Fruit fly (Drosophila melanogaster) whole organism, embryonic: ENCODE data around the gene CycG.

Experiments used
- Aef1 ChIP-seq: fragments of 200-800 bp; sonication (Bioruptor generic); IDR thresholded peaks from 3 replicates; pipeline ENCODE4 v1.3.6; 2022; ENCODE audit warnings: missing biosample characterization, missing genetic modification characterization
- CG10543 ChIP-seq: fragments of 200-800 bp; sonication (Bioruptor generic); optimal IDR thresholded peaks from 3 replicates; lab custom pipeline; 2017; ENCODE audit warnings: missing biosample characterization, mild to moderate bottlenecking, missing genetic modification characterization, moderate library complexity
- CG10959 ChIP-seq: fragments of 200-800 bp; sonication (Bioruptor generic); IDR thresholded peaks from 2 replicates; pipeline ENCODE4 v1.3.6; 2022; ENCODE audit warnings: missing biosample characterization, missing genetic modification characterization
- CG12219 ChIP-seq: fragments of 200-800 bp; sonication (Bioruptor generic); optimal IDR thresholded peaks from 3 replicates; lab custom pipeline; 2018; ENCODE audit warnings: missing biosample characterization, mild to moderate bottlenecking, missing genetic modification characterization
- CG12769 ChIP-seq: fragments of 200-800 bp; sonication (Bioruptor generic); optimal IDR thresholded peaks from 2 replicates; lab custom pipeline; 2019; ENCODE audit warnings: missing biosample characterization, mild to moderate bottlenecking, missing genetic modification characterization, moderate library complexity
- CG13287 ChIP-seq: fragments of 200-800 bp; sonication (Bioruptor generic); IDR thresholded peaks from 2 replicates; pipeline ENCODE4 v1.3.6; 2022; ENCODE audit warnings: missing biosample characterization, missing genetic modification characterization; ENCODE audit not compliant: partially characterized antibody
- CG13894 ChIP-seq: fragments of 200-800 bp; sonication (Bioruptor generic); optimal IDR thresholded peaks from 3 replicates; lab custom pipeline; 2018; ENCODE audit warnings: missing biosample characterization, mild to moderate bottlenecking, missing genetic modification characterization, moderate library complexity
- CG16863 ChIP-seq: fragments of 200-800 bp; sonication (Bioruptor generic); optimal IDR thresholded peaks from 3 replicates; lab custom pipeline; 2016; ENCODE audit warnings: missing biosample characterization, missing genetic modification characterization
- CG3407 ChIP-seq: fragments of 200-800 bp; sonication (Bioruptor generic); optimal IDR thresholded peaks from 2 replicates; lab custom pipeline; 2018; ENCODE audit warnings: missing biosample characterization, mild to moderate bottlenecking, missing genetic modification characterization
- CG34224 ChIP-seq: fragments of 200-800 bp; sonication (Bioruptor generic); IDR thresholded peaks from 3 replicates; pipeline ENCODE4 v1.3.6; 2022; ENCODE audit warnings: missing biosample characterization, missing genetic modification characterization; ENCODE audit not compliant: partially characterized antibody
- CG9932 ChIP-seq: fragments of 200-800 bp; sonication (Bioruptor generic); IDR thresholded peaks from 2 replicates; pipeline ENCODE4 v1.3.6; 2022; ENCODE audit warnings: missing biosample characterization, missing genetic modification characterization
- Hey ChIP-seq: fragments of 200-800 bp; sonication (Bioruptor generic); optimal IDR thresholded peaks from 3 replicates; lab custom pipeline; 2018; ENCODE audit warnings: missing biosample characterization, mild to moderate bottlenecking, missing genetic modification characterization
- Hmr ChIP-seq: fragments of 200-800 bp; sonication (Bioruptor generic); optimal IDR thresholded peaks from 3 replicates; lab custom pipeline; 2017; ENCODE audit warnings: mild to moderate bottlenecking, missing biosample characterization, missing genetic modification reagents, missing genetic modification characterization
- Hsf ChIP-seq: fragments of 200-800 bp; sonication (Bioruptor generic); optimal IDR thresholded peaks from 3 replicates; lab custom pipeline; 2016; ENCODE audit warnings: missing biosample characterization, missing genetic modification characterization
- NfI ChIP-seq: fragments of 200-800 bp; sonication (Bioruptor generic); optimal IDR thresholded peaks from 3 replicates; lab custom pipeline; 2018; ENCODE audit warnings: missing biosample characterization, mild to moderate bottlenecking, missing genetic modification characterization, moderate library complexity
- Pdp1 ChIP-seq, 2 experiments: fragments of 200-800 bp; sonication (Bioruptor generic); optimal IDR thresholded peaks; 3 replicates each; lab custom pipeline; 2016; ENCODE audit warnings: missing biosample characterization in 2 of 2, missing genetic modification characterization in 2 of 2, mild to moderate bottlenecking in 1 of 2, moderate library complexity in 1 of 2
- Sox100B ChIP-seq: fragments of 200-800 bp; sonication (Bioruptor generic); optimal IDR thresholded peaks from 3 replicates; lab custom pipeline; 2018; ENCODE audit warnings: missing biosample characterization, mild to moderate bottlenecking, missing genetic modification characterization
- abd-A ChIP-seq: fragments of 200-800 bp; sonication (Bioruptor generic); optimal IDR thresholded peaks from 3 replicates; lab custom pipeline; 2019; ENCODE audit warnings: missing biosample characterization, mild to moderate bottlenecking, missing genetic modification characterization, moderate library complexity
- bowl ChIP-seq: fragments of 200-800 bp; sonication (Bioruptor generic); IDR thresholded peaks from 2 replicates; pipeline ENCODE4 v1.3.6; 2022; ENCODE audit warnings: missing biosample characterization, missing genetic modification characterization
- cg ChIP-seq: fragments of 200-800 bp; sonication (Bioruptor generic); optimal IDR thresholded peaks from 3 replicates; lab custom pipeline; 2019; ENCODE audit warnings: missing biosample characterization, mild to moderate bottlenecking, missing genetic modification characterization, moderate library complexity
- chinmo ChIP-seq: fragments of 200-800 bp; sonication (Bioruptor generic); IDR thresholded peaks from 4 replicates; pipeline ENCODE4 v1.3.6; 2022; ENCODE audit warnings: missing biosample characterization, missing genetic modification characterization; ENCODE audit not compliant: partially characterized antibody
- crol ChIP-seq: fragments of 200-800 bp; sonication (Bioruptor generic); IDR thresholded peaks from 2 replicates; pipeline ENCODE4 v1.3.6; 2022; ENCODE audit warnings: missing biosample characterization, missing genetic modification characterization
- cwo ChIP-seq: fragments of 200-800 bp; sonication (Bioruptor generic); optimal IDR thresholded peaks from 3 replicates; lab custom pipeline; 2017; ENCODE audit warnings: missing biosample characterization, missing genetic modification characterization, mild to moderate bottlenecking, moderate library complexity, missing genetic modification reagents
- ftz-f1 ChIP-seq: fragments of 200-800 bp; sonication (Bioruptor generic); optimal IDR thresholded peaks from 2 replicates; lab custom pipeline; 2016; ENCODE audit warnings: missing biosample characterization, missing genetic modification characterization
- gcm2 ChIP-seq: fragments of 200-800 bp; sonication (Bioruptor generic); optimal IDR thresholded peaks from 2 replicates; lab custom pipeline; 2016; ENCODE audit warnings: missing biosample characterization, missing genetic modification characterization
- gsb-n ChIP-seq: fragments of 200-800 bp; sonication (Bioruptor generic); optimal IDR thresholded peaks from 3 replicates; lab custom pipeline; 2018; ENCODE audit warnings: missing biosample characterization, mild to moderate bottlenecking, missing genetic modification characterization
- lab ChIP-seq: fragments of 200-800 bp; sonication (Bioruptor generic); optimal IDR thresholded peaks from 3 replicates; lab custom pipeline; 2017; ENCODE audit warnings: missing biosample characterization, missing genetic modification characterization, mild to moderate bottlenecking, moderate library complexity, missing genetic modification reagents
- lbe ChIP-seq: fragments of 200-800 bp; sonication (Bioruptor generic); optimal IDR thresholded peaks from 2 replicates; lab custom pipeline; 2016; ENCODE audit warnings: missing biosample characterization, mild to moderate bottlenecking, missing genetic modification characterization
- lola ChIP-seq, 3 experiments: fragments of >200 bp in 2 of 3; fragments of 200-800 bp in 1 of 3; sonication (Bioruptor generic) in 1 of 3; optimal IDR thresholded peaks; 2 replicates each; lab custom pipeline; 2017 to 2019; ENCODE audit warnings: missing biosample characterization in 3 of 3, missing genetic modification characterization in 3 of 3, mild to moderate bottlenecking in 1 of 3, moderate library complexity in 1 of 3
- nom ChIP-seq: fragments of 200-800 bp; sonication (Bioruptor generic); optimal IDR thresholded peaks from 2 replicates; lab custom pipeline; 2017; ENCODE audit warnings: missing biosample characterization, missing genetic modification characterization, mild to moderate bottlenecking, moderate library complexity, missing genetic modification reagents
- rib ChIP-seq: fragments of 200-800 bp; sonication (Bioruptor generic); IDR thresholded peaks from 2 replicates; pipeline ENCODE4 v1.3.6; 2022; ENCODE audit warnings: missing biosample characterization, missing genetic modification characterization
- ro ChIP-seq: fragments of 200-800 bp; sonication (Bioruptor generic); IDR thresholded peaks from 2 replicates; pipeline ENCODE4 v1.3.6; 2022; ENCODE audit warnings: missing biosample characterization, missing genetic modification characterization
- sd ChIP-seq: fragments of 200-800 bp; sonication (Bioruptor generic); optimal IDR thresholded peaks from 3 replicates; lab custom pipeline; 2018; ENCODE audit warnings: missing biosample characterization, mild to moderate bottlenecking, missing genetic modification characterization, moderate library complexity
- shn ChIP-seq: fragments of 200-800 bp; sonication (Bioruptor generic); optimal IDR thresholded peaks from 3 replicates; lab custom pipeline; 2016; ENCODE audit warnings: missing biosample characterization, missing genetic modification characterization
- sug ChIP-seq: fragments of 200-800 bp; optimal IDR thresholded peaks from 2 replicates; lab custom pipeline; 2019; ENCODE audit warnings: missing biosample characterization, mild to moderate bottlenecking, missing genetic modification characterization, moderate library complexity
- usp ChIP-seq: fragments of >200 bp; optimal IDR thresholded peaks from 2 replicates; lab custom pipeline; 2017; ENCODE audit warnings: missing biosample characterization, missing genetic modification characterization
- wek ChIP-seq: fragments of 200-800 bp; sonication (Bioruptor generic); optimal IDR thresholded peaks from 3 replicates; lab custom pipeline; 2018; ENCODE audit warnings: missing biosample characterization, mild to moderate bottlenecking, missing genetic modification characterization, moderate library complexity

The CycG gene

DNA sequence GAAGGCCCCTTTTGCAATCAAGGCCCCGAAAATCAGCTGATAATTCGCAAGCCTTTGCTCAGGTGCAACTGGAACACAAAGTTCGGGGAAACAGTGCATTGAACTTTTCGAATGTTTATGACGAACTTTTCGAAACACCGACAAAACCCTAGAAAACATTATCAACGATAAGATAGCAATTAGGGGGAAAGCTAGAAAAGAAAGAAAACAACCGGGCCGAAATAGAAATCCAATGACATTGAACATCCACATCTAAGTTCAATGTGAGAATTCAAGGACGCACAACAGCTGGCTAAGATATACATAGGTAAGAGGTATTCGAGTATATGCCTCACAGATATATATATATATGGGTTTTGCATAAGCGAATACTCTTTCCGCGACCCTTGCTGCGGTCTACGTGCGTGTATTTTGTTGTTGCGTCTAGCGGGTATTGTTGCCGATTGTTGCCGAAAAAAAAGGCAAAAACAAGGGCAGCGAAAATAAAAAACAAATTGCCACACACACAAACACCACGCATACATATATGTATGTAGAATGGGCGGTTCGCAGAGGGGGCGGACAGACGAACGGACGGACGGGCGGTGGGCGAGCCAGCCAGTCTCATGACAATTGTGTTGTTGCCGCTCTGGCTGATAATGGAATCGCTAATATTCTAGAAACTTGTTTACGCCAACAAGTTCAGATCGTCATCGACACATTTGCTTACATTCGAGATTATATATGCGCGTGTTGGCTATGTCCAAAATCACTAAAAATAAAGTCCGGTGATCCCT, 12.7 kb downstream of the CycG start (continued):
- no peak for TF ChIP-seq CG16863 (GFP tag; lab: Kevin White, UChicago)
- TF ChIP-seq Hey (tag; lab: Kevin White, UChicago) = no peak
- TF ChIP-seq Aef1 (GFP tag; lab: Robert Waterston, UW) = peak; percentile 15; the same call in 1 of the 3 replicates
- TF ChIP-seq Hmr = no peak
- TF ChIP-seq crol (GFP tag; lab: Robert Waterston, UW) = 0 out of 2 replicates have a peak, but pooled peaks have one; percentile 46
- 0 out of 4 replicates have a peak, but pooled peaks have one; percentile 49 for TF ChIP-seq chinmo (GFP tag; lab: Robert Waterston, UW)
- TF ChIP-seq gcm2 (GFP tag; lab: Kevin White, UChicago) = no peak
- TF ChIP-seq CG13287 = 0 out of 2 replicates have a peak, but pooled peaks have one; percentile 16
- TF ChIP-seq CG10959 (GFP tag; lab: Robert Waterston, UW) = no peak
- TF ChIP-seq bowl (GFP tag; lab: Robert Waterston, UW) = no peak
- no peak for TF ChIP-seq usp (GFP tag; lab: Kevin White, UChicago)
- no peak for TF ChIP-seq gsb-n (tag; lab: Kevin White, UChicago)
- TF ChIP-seq CG13894 = peak; percentile 71
- TF ChIP-seq CG34224 = peak; percentile 53; the same call in 2 of the 3 replicates
- no peak for TF ChIP-seq NfI (GFP tag; lab: Kevin White, UChicago)
- TF ChIP-seq rib = peak; percentile 65; the same call in 1 of the 2 replicates
- peak; percentile 87 for TF ChIP-seq ftz-f1 (GFP tag; lab: Kevin White, UChicago)
- TF ChIP-seq CG12219 (GFP tag; lab: Kevin White, UChicago) = no peak
- TF ChIP-seq Pdp1 (GFP tag; optimal IDR thresholded peaks at IDR 0.05; lab: Kevin White, UChicago) = peak in 1 of 2 experiments; percentile 75
- TF ChIP-seq sd (tag; lab: Kevin White, UChicago) = peak; percentile 51
- TF ChIP-seq sug = peak; percentile 49
- TF ChIP-seq ro = no peak
- TF ChIP-seq wek (GFP tag; lab: Kevin White, UChicago) = no peak
- TF ChIP-seq Hsf (GFP tag; lab: Kevin White, UChicago) = no peak
- no peak for TF ChIP-seq nom (GFP tag; lab: Kevin White, UChicago)
- no peak for TF ChIP-seq shn (GFP tag; lab: Kevin White, UChicago)
- TF ChIP-seq CG9932 (GFP tag; lab: Robert Waterston, UW) = 0 out of 2 replicates have a peak, but pooled peaks have one; percentile 16
- TF ChIP-seq Sox100B = no peak
- TF ChIP-seq CG12769 (tag; lab: Kevin White, UChicago) = peak; percentile 37
- peak; percentile 44 for TF ChIP-seq abd-A
- TF ChIP-seq CG3407 (GFP tag; lab: Kevin White, UChicago) = no peak
- peak; percentile 22 for TF ChIP-seq cg
- peak; percentile 70 for TF ChIP-seq cwo (GFP tag; lab: Kevin White, UChicago)
- TF ChIP-seq lola (GFP tag; optimal IDR thresholded peaks at IDR 0.05; lab: Kevin White, UChicago) = no peak
- peak; percentile 91 for TF ChIP-seq CG10543 (GFP tag; lab: Kevin White, UChicago)
- TF ChIP-seq lab (GFP tag; lab: Kevin White, UChicago) = peak; percentile 31
- peak; percentile 55 for TF ChIP-seq lbe (GFP tag; lab: Kevin White, UChicago)
